Worm (Caenorhabditis elegans) whole organism, L1 larva: ENCODE measurements around the gene tnc-2.

Experiments used
- C04F5.9 ChIP-seq: sonication (generic microtip); optimal IDR thresholded peaks from 2 replicates; lab custom pipeline; 2016; ENCODE audit warnings: missing genetic modification characterization, missing compliant biosample characterization
- C34B4.2 ChIP-seq: sonication (generic microtip); optimal IDR thresholded peaks from 2 replicates; lab custom pipeline; 2017; ENCODE audit warnings: mild to moderate bottlenecking, missing genetic modification characterization, missing compliant biosample characterization
- aha-1 ChIP-seq: fragments of 150-350 bp; optimal IDR thresholded peaks from 2 replicates; lab custom pipeline; 2014; ENCODE audit warnings: missing biosample characterization, missing genetic modification characterization
- alr-1 ChIP-seq: fragments of 200-800 bp; sonication (Bioruptor generic); optimal IDR thresholded peaks from 2 replicates; lab custom pipeline; 2018; ENCODE audit warnings: borderline replicate concordance, mild to moderate bottlenecking, missing genetic modification characterization, missing compliant biosample characterization
- blmp-1 ChIP-seq: fragments of 150-350 bp; optimal IDR thresholded peaks from 2 replicates; lab custom pipeline; 2014; ENCODE audit warnings: missing biosample characterization, missing genetic modification characterization
- ceh-63 ChIP-seq: fragments of 200-800 bp; sonication (Bioruptor generic); optimal IDR thresholded peaks from 2 replicates; lab custom pipeline; 2018; ENCODE audit warnings: mild to moderate bottlenecking, missing genetic modification characterization, missing compliant biosample characterization
- ces-1 ChIP-seq: fragments of 150-350 bp; optimal IDR thresholded peaks from 2 replicates; lab custom pipeline; 2014; ENCODE audit warnings: missing biosample characterization, missing genetic modification reagents, missing genetic modification characterization
- dsc-1 ChIP-seq: sonication (generic microtip); optimal IDR thresholded peaks from 2 replicates; lab custom pipeline; 2016; ENCODE audit warnings: mild to moderate bottlenecking, missing genetic modification characterization, missing compliant biosample characterization
- efl-1 ChIP-seq, 4 experiments: fragments of 150-350 bp; optimal IDR thresholded peaks in 3 of 4; peaks in 1 of 4; 1 replicate in 1 of 4; 2 replicates in 3 of 4; lab custom pipeline; 2014; ENCODE audit warnings: missing biosample characterization in 2 of 4, missing genetic modification characterization in 2 of 4, missing genetic modification reagents in 2 of 4
- efl-3 ChIP-seq: fragments of 200-800 bp; sonication (Bioruptor generic); optimal IDR thresholded peaks from 2 replicates; lab custom pipeline; 2018; ENCODE audit warnings: mild to moderate bottlenecking, missing genetic modification characterization, missing compliant biosample characterization
- elt-2 ChIP-seq: sonication (generic microtip); optimal IDR thresholded peaks from 2 replicates; lab custom pipeline; 2016; ENCODE audit warnings: missing genetic modification characterization, mild to moderate bottlenecking, inconsistent platforms, missing compliant biosample characterization, missing genetic modification reagents
- fkh-10 ChIP-seq: sonication (generic microtip); optimal IDR thresholded peaks from 2 replicates; lab custom pipeline; 2017; ENCODE audit warnings: missing biosample characterization, missing genetic modification reagents, missing genetic modification characterization
- fkh-4 ChIP-seq: sonication (generic microtip); optimal IDR thresholded peaks from 2 replicates; lab custom pipeline; 2016; ENCODE audit warnings: missing compliant biosample characterization, missing genetic modification characterization, borderline replicate concordance
- fkh-8 ChIP-seq: sonication (generic microtip); optimal IDR thresholded peaks from 2 replicates; lab custom pipeline; 2016; ENCODE audit warnings: mild to moderate bottlenecking, missing genetic modification characterization, missing compliant biosample characterization
- grh-1 ChIP-seq: fragments of 200-800 bp; sonication (Bioruptor generic); IDR thresholded peaks from 2 replicates; pipeline ENCODE4 v1.3.6; 2022; ENCODE audit warnings: missing genetic modification reagents, missing genetic modification characterization, missing compliant biosample characterization
- isw-1 ChIP-seq: fragments of 200-800 bp; sonication (Bioruptor generic); IDR thresholded peaks from 2 replicates; pipeline ENCODE4 v1.3.6; 2022; ENCODE audit warnings: missing genetic modification characterization, missing compliant biosample characterization
- jun-1 ChIP-seq: fragments of 150-350 bp; optimal IDR thresholded peaks from 2 replicates; lab custom pipeline; 2014; ENCODE audit warnings: missing biosample characterization, missing genetic modification reagents, missing genetic modification characterization
- lin-14 ChIP-seq: fragments of 200-800 bp; sonication (Bioruptor generic); optimal IDR thresholded peaks from 2 replicates; lab custom pipeline; 2018; ENCODE audit warnings: mild to moderate bottlenecking, missing genetic modification characterization, moderate library complexity, missing compliant biosample characterization
- lsy-2 ChIP-seq, 2 experiments: fragments of 150-350 bp; optimal IDR thresholded peaks; 2 replicates each; lab custom pipeline; 2014; ENCODE audit warnings: missing biosample characterization in 2 of 2, missing genetic modification characterization in 2 of 2
- mab-9 ChIP-seq: fragments of 200-800 bp; sonication (Bioruptor generic); IDR thresholded peaks from 2 replicates; pipeline ENCODE4 v1.3.6; 2022; ENCODE audit warnings: missing genetic modification reagents, missing genetic modification characterization, missing compliant biosample characterization
- mep-1 ChIP-seq: fragments of 150-350 bp; optimal IDR thresholded peaks from 2 replicates; lab custom pipeline; 2014; ENCODE audit warnings: missing biosample characterization, missing genetic modification characterization
- nhr-11 ChIP-seq: fragments of 150-350 bp; optimal IDR thresholded peaks from 2 replicates; lab custom pipeline; 2014; ENCODE audit warnings: missing biosample characterization, missing genetic modification characterization
- nhr-12 ChIP-seq: sonication (generic microtip); optimal IDR thresholded peaks from 2 replicates; lab custom pipeline; 2017; ENCODE audit warnings: missing biosample characterization, missing genetic modification characterization
- nhr-19 ChIP-seq: fragments of 200-800 bp; sonication (Bioruptor generic); conservative IDR thresholded peaks from 2 replicates; pipeline ENCODE4 v1.3.6; 2022; ENCODE audit warnings: missing genetic modification characterization, missing compliant biosample characterization
- nhr-20 ChIP-seq: sonication (generic microtip); optimal IDR thresholded peaks from 2 replicates; lab custom pipeline; 2016; ENCODE audit warnings: mild to moderate bottlenecking, missing genetic modification characterization, missing compliant biosample characterization
- nhr-28 ChIP-seq: fragments of 150-350 bp; optimal IDR thresholded peaks from 2 replicates; lab custom pipeline; 2014; ENCODE audit warnings: missing biosample characterization, missing genetic modification characterization
- nhr-47 ChIP-seq: sonication (generic microtip); optimal IDR thresholded peaks from 2 replicates; lab custom pipeline; 2016; ENCODE audit warnings: mild to moderate bottlenecking, missing genetic modification characterization, moderate library complexity, missing compliant biosample characterization
- nhr-71 ChIP-seq: sonication (generic microtip); optimal IDR thresholded peaks from 2 replicates; lab custom pipeline; 2016; ENCODE audit warnings: mild to moderate bottlenecking, missing genetic modification characterization, moderate library complexity, missing compliant biosample characterization
- nhr-76 ChIP-seq: sonication (generic microtip); optimal IDR thresholded peaks from 2 replicates; lab custom pipeline; 2017; ENCODE audit warnings: missing biosample characterization, missing genetic modification characterization
- nhr-77 ChIP-seq: fragments of 150-350 bp; optimal IDR thresholded peaks from 2 replicates; lab custom pipeline; 2014; ENCODE audit warnings: missing biosample characterization, missing genetic modification characterization
- nhr-85 ChIP-seq: sonication (generic microtip); peaks from one replicate; lab custom pipeline; 2016; ENCODE audit warnings: missing genetic modification characterization, inconsistent platforms, missing compliant biosample characterization
- nhr-90 ChIP-seq: sonication (generic microtip); optimal IDR thresholded peaks from 2 replicates; lab custom pipeline; 2016; ENCODE audit warnings: mild to moderate bottlenecking, missing genetic modification characterization, missing compliant biosample characterization; ENCODE audit not compliant: poor library complexity
- pax-3 ChIP-seq: fragments of 200-800 bp; sonication (Bioruptor generic); optimal IDR thresholded peaks from 2 replicates; lab custom pipeline; 2018; ENCODE audit warnings: mild to moderate bottlenecking, missing genetic modification characterization, moderate library complexity, missing compliant biosample characterization
- pqm-1 ChIP-seq: sonication (generic microtip); optimal IDR thresholded peaks from 3 replicates; lab custom pipeline; 2017; ENCODE audit warnings: missing biosample characterization, missing genetic modification characterization
- rnt-1 ChIP-seq: sonication (generic microtip); optimal IDR thresholded peaks from 2 replicates; lab custom pipeline; 2016; ENCODE audit warnings: mild to moderate bottlenecking, missing genetic modification characterization, moderate library complexity, missing compliant biosample characterization
- sup-37 ChIP-seq: fragments of 200-800 bp; sonication (Bioruptor generic); optimal IDR thresholded peaks from 2 replicates; lab custom pipeline; 2018; ENCODE audit warnings: mild to moderate bottlenecking, missing genetic modification characterization, missing compliant biosample characterization
- tlp-1 ChIP-seq: fragments of 150-350 bp; optimal IDR thresholded peaks from 2 replicates; lab custom pipeline; 2014; ENCODE audit warnings: missing biosample characterization, missing genetic modification characterization
- unc-130 ChIP-seq: fragments of 150-350 bp; optimal IDR thresholded peaks from 2 replicates; lab custom pipeline; 2017; ENCODE audit warnings: missing biosample characterization, missing genetic modification characterization, inconsistent platforms
- unc-30 ChIP-seq: sonication (generic microtip); optimal IDR thresholded peaks from 2 replicates; lab custom pipeline; 2017; ENCODE audit warnings: missing biosample characterization, missing genetic modification characterization
- unc-86 ChIP-seq: sonication (generic microtip); optimal IDR thresholded peaks from 2 replicates; lab custom pipeline; 2016; ENCODE audit warnings: missing genetic modification characterization, missing compliant biosample characterization
- unc-98 ChIP-seq: fragments of 200-800 bp; sonication (Bioruptor generic); IDR thresholded peaks from 2 replicates; pipeline ENCODE4 v1.3.6; 2022; ENCODE audit warnings: missing genetic modification characterization, missing compliant biosample characterization
- vab-15 ChIP-seq: sonication (generic microtip); optimal IDR thresholded peaks from 2 replicates; lab custom pipeline; 2017; ENCODE audit warnings: missing genotype, mild to moderate bottlenecking, missing genetic modification characterization, missing compliant biosample characterization
- xbp-1 ChIP-seq: sonication (generic microtip); optimal IDR thresholded peaks from 2 replicates; lab custom pipeline; 2016; ENCODE audit warnings: missing genetic modification characterization, missing compliant biosample characterization
- zag-1 ChIP-seq: fragments of 150-350 bp; optimal IDR thresholded peaks from 2 replicates; lab custom pipeline; 2014; ENCODE audit warnings: missing biosample characterization, missing genetic modification characterization

Gene tnc-2

DNA sequence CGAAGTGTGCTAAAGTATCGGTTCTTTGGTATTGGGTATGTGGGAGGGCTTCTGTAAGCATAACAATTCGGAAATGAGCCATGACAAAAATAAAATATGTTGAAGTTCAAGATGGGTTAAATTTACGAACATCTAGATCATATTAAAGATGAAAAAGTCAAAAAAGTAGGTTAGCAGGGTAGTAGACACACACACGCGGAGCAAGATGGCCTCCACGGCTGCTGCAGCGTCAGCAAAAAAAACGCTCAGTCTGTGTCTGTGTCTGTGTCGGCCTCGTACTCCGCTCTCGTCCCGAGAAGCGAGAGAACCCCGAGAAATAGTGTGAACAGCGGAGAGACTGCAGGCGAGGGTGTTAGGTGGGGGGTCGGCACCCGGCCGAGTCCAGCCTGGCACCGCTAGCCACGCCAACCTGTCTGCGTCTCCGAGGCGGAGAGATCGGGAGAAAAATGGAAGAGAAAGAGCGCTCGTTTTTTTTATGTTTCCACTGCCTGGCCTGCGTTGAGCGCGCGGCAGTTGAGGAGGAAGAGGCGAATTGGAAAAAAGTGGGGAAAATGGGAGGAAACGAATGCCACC, 35.9 kb downstream of the tnc-2 start, which contains the start of gene myrf-1 (continued):
- TF ChIP-seq nhr-28, result no peak
- TF ChIP-seq nhr-11 (tag; lab: Kevin White, UChicago), result peak; percentile 84
- TF ChIP-seq elt-2 (tag; lab: Kevin White, UChicago), result peak; percentile 66
- peak; percentile 92 for TF ChIP-seq jun-1
- peak; percentile 70 for TF ChIP-seq xbp-1
- peak; percentile 68 to 76 for TF ChIP-seq lsy-2 (tag; optimal IDR thresholded peaks at IDR 0.05; lab: Kevin White, UChicago)
- no peak for TF ChIP-seq C04F5.9
- TF ChIP-seq nhr-12, result no peak
- peak; percentile 70 for TF ChIP-seq unc-130 (tag; lab: Kevin White, UChicago)
- peak; percentile 37 for TF ChIP-seq pax-3 (tag; lab: Kevin White, UChicago)
- peak; percentile 85 for TF ChIP-seq nhr-20
- no peak for TF ChIP-seq nhr-76
- TF ChIP-seq aha-1 (tag; lab: Kevin White, UChicago), result peak; percentile 21
- peak; percentile 91 for TF ChIP-seq nhr-71 (tag; lab: Kevin White, UChicago)
- TF ChIP-seq grh-1 (GFP tag; lab: Robert Waterston, UW), result peak; percentile 64
- TF ChIP-seq mep-1 (tag; lab: Kevin White, UChicago), result peak; percentile 73
- peak; percentile 99 for TF ChIP-seq nhr-85 (tag; lab: Kevin White, UChicago)
- no peak for TF ChIP-seq fkh-4 (tag; lab: Kevin White, UChicago)
- no peak for TF ChIP-seq C34B4.2 (tag; lab: Kevin White, UChicago)
- TF ChIP-seq pqm-1 (tag; lab: Kevin White, UChicago), result no peak
- peak; percentile 66 for TF ChIP-seq fkh-10
- TF ChIP-seq mab-9 (GFP tag; lab: Robert Waterston, UW), result peak; percentile 53; the same call in 1 of the 2 replicates
- TF ChIP-seq efl-3 (GFP tag; lab: Kevin White, UChicago), result peak; percentile 22
- no peak for TF ChIP-seq sup-37
- peak; percentile 66 for TF ChIP-seq isw-1
- peak; percentile 85 for TF ChIP-seq nhr-47 (tag; lab: Kevin White, UChicago)
- TF ChIP-seq nhr-90 (tag; lab: Kevin White, UChicago), result peak; percentile 73
- TF ChIP-seq alr-1, result no peak
- peak; percentile 77 for TF ChIP-seq dsc-1 (tag; lab: Kevin White, UChicago)
- peak; percentile 80 for TF ChIP-seq nhr-19
- no peak for TF ChIP-seq unc-98 (GFP tag; lab: Robert Waterston, UW)
- TF ChIP-seq tlp-1 (tag; lab: Kevin White, UChicago), result no peak
- TF ChIP-seq rnt-1 (tag; lab: Kevin White, UChicago), result peak; percentile 82
- TF ChIP-seq ceh-63 (GFP tag; lab: Kevin White, UChicago), result no peak
- peak; percentile 73 for TF ChIP-seq unc-86 (tag; lab: Kevin White, UChicago)
- TF ChIP-seq, all 84 proteins: peak for 55

DNA sequence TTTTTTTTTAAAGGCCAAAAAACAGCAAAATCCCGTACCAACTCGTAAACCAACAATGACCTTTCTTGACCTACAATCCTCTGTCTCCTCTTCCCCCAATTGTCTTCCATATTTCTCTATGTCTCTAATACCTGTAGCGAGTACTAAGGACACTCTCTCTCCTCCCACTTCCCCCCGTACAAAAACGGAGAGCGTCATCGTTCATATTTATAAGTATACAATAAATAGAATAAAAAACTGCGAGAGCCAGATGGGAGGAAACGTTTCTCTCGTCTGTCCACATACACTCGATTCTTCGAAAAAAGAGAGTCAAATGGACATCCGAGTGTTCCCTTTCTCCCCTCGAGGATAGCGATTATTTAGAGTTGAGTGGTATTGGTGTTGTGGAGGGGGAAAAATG, 38.1 kb downstream of the tnc-2 start:
- TF ChIP-seq nhr-77 (tag; lab: Kevin White, UChicago), result peak; percentile 28
- no peak for TF ChIP-seq ces-1 (GFP tag; lab: Kevin White, UChicago)
- peak; percentile 57 for TF ChIP-seq lin-14 (GFP tag; lab: Kevin White, UChicago)
- TF ChIP-seq fkh-8 (tag; lab: Kevin White, UChicago), result no peak
- peak; percentile 23 for TF ChIP-seq nhr-71 (tag; lab: Kevin White, UChicago)
- TF ChIP-seq nhr-20, result peak; percentile 13
- peak; percentile 30 for TF ChIP-seq nhr-85 (tag; lab: Kevin White, UChicago)
- peak; percentile 40 for TF ChIP-seq mep-1 (tag; lab: Kevin White, UChicago)
- peak; percentile 62 for TF ChIP-seq blmp-1 (tag; lab: Kevin White, UChicago)
- TF ChIP-seq vab-15 (tag; lab: Kevin White, UChicago), result no peak
- no peak for TF ChIP-seq efl-1 (optimal IDR thresholded peaks at IDR 0.05; lab: Kevin White, UChicago)
- peak in 1 of 2 experiments; percentile 1 for TF ChIP-seq efl-1 (GFP tag; optimal IDR thresholded peaks at IDR 0.05 in 1 of 2; lab: Kevin White, UChicago)
- TF ChIP-seq lsy-2 (tag; optimal IDR thresholded peaks at IDR 0.05; lab: Kevin White, UChicago), result peak in 1 of 2 experiments; percentile 19
- TF ChIP-seq unc-30 (tag; lab: Kevin White, UChicago), result no peak
- TF ChIP-seq zag-1, result no peak
- TF ChIP-seq, all 84 proteins: peak for 9
